Worm (Caenorhabditis elegans) whole organism, mixed stage, embryonic: ENCODE results near the gene Y70G10A.3.

ENCODE experiments used
- M03D4.4 ChIP-seq: sonication (generic microtip); optimal IDR thresholded peaks from 2 replicates; lab custom pipeline; 2017; ENCODE audit warnings: mild to moderate bottlenecking, missing genetic modification characterization, missing compliant biosample characterization
- bed-3 ChIP-seq: fragments of 200-800 bp; sonication (Bioruptor generic); optimal IDR thresholded peaks from 3 replicates; lab custom pipeline; 2018; ENCODE audit warnings: mild to moderate bottlenecking, missing genetic modification characterization, moderate library complexity, missing compliant biosample characterization
- blmp-1 ChIP-seq: fragments of 150-350 bp; optimal IDR thresholded peaks from 2 replicates; lab custom pipeline; 2014; ENCODE audit warnings: missing biosample characterization, missing genetic modification characterization
- ceh-39 ChIP-seq: fragments of 150-350 bp; optimal IDR thresholded peaks from 2 replicates; lab custom pipeline; 2014; ENCODE audit warnings: missing biosample characterization, missing genetic modification characterization
- ceh-43 ChIP-seq: fragments of 200-800 bp; sonication (Bioruptor generic); optimal IDR thresholded peaks from 2 replicates; lab custom pipeline; 2018; ENCODE audit warnings: mild to moderate bottlenecking, missing genetic modification characterization, moderate library complexity, missing compliant biosample characterization
- ceh-83 ChIP-seq: fragments of 200-800 bp; sonication (Bioruptor generic); optimal IDR thresholded peaks from 2 replicates; lab custom pipeline; 2018; ENCODE audit warnings: mild to moderate bottlenecking, missing genetic modification characterization, missing compliant biosample characterization
- ces-1 ChIP-seq: fragments of 150-350 bp; optimal IDR thresholded peaks from 2 replicates; lab custom pipeline; 2014; ENCODE audit warnings: missing biosample characterization, missing genetic modification reagents, missing genetic modification characterization
- cnd-1 ChIP-seq: fragments of 200-800 bp; sonication (Bioruptor generic); optimal IDR thresholded peaks from 2 replicates; lab custom pipeline; 2018; ENCODE audit warnings: mild to moderate bottlenecking, missing genetic modification characterization, missing compliant biosample characterization
- drap-1 ChIP-seq: fragments of 200-800 bp; sonication (Bioruptor generic); optimal IDR thresholded peaks from 3 replicates; lab custom pipeline; 2018; ENCODE audit warnings: mild to moderate bottlenecking, missing genetic modification characterization, missing compliant biosample characterization
- elt-3 ChIP-seq: fragments of 150-350 bp; optimal IDR thresholded peaks from 2 replicates; lab custom pipeline; 2014; ENCODE audit warnings: missing biosample characterization, missing genetic modification characterization
- ham-2 ChIP-seq: fragments of 200-800 bp; sonication (Bioruptor generic); optimal IDR thresholded peaks from 2 replicates; lab custom pipeline; 2018; ENCODE audit warnings: mild to moderate bottlenecking, missing genetic modification characterization, missing compliant biosample characterization
- hlh-1 ChIP-seq: fragments of 150-350 bp; optimal IDR thresholded peaks from 2 replicates; lab custom pipeline; 2014; ENCODE audit warnings: missing biosample characterization, missing genetic modification reagents, missing genetic modification characterization
- lsy-2 ChIP-seq: fragments of 150-350 bp; optimal IDR thresholded peaks from 2 replicates; lab custom pipeline; 2014; ENCODE audit warnings: missing biosample characterization, missing genetic modification characterization
- mab-5 ChIP-seq: fragments of 150-350 bp; optimal IDR thresholded peaks from 2 replicates; lab custom pipeline; 2014; ENCODE audit warnings: missing biosample characterization, missing genetic modification characterization
- mep-1 ChIP-seq: fragments of 150-350 bp; optimal IDR thresholded peaks from 2 replicates; lab custom pipeline; 2017; ENCODE audit warnings: missing biosample characterization, missing genetic modification reagents, missing genetic modification characterization, inconsistent platforms
- mls-2 ChIP-seq: sonication (generic microtip); optimal IDR thresholded peaks from 2 replicates; lab custom pipeline; 2016; ENCODE audit warnings: mild to moderate bottlenecking, missing genetic modification characterization, moderate library complexity, missing compliant biosample characterization
- nhr-12 ChIP-seq: fragments of 150-350 bp; optimal IDR thresholded peaks from 2 replicates; lab custom pipeline; 2014; ENCODE audit warnings: missing biosample characterization, missing genetic modification characterization
- nhr-2 ChIP-seq: fragments of 150-350 bp; optimal IDR thresholded peaks from 2 replicates; lab custom pipeline; 2014; ENCODE audit warnings: missing biosample characterization, missing genetic modification characterization
- nhr-237 ChIP-seq: fragments of 150-350 bp; optimal IDR thresholded peaks from 2 replicates; lab custom pipeline; 2014; ENCODE audit warnings: missing biosample characterization, missing genetic modification characterization
- nhr-28 ChIP-seq: fragments of 150-350 bp; optimal IDR thresholded peaks from 2 replicates; lab custom pipeline; 2014; ENCODE audit warnings: missing biosample characterization, missing genetic modification characterization
- nhr-76 ChIP-seq: sonication (generic microtip); optimal IDR thresholded peaks from 2 replicates; lab custom pipeline; 2017; ENCODE audit warnings: missing biosample characterization, missing genetic modification characterization
- pha-4 ChIP-seq: fragments of 150-350 bp; optimal IDR thresholded peaks from 2 replicates; lab custom pipeline; 2018; ENCODE audit warnings: missing biosample characterization, missing genetic modification reagents, missing genetic modification characterization
- sem-2 ChIP-seq: fragments of 200-800 bp; sonication (Bioruptor generic); optimal IDR thresholded peaks from 2 replicates; lab custom pipeline; 2018; ENCODE audit warnings: mild to moderate bottlenecking, missing genetic modification characterization, missing compliant biosample characterization
- sptf-1 ChIP-seq: sonication (generic microtip); optimal IDR thresholded peaks from 2 replicates; lab custom pipeline; 2017; ENCODE audit warnings: mild to moderate bottlenecking, missing genetic modification characterization, moderate library complexity, missing compliant biosample characterization
- tbx-8 ChIP-seq: fragments of 200-800 bp; sonication (Bioruptor generic); optimal IDR thresholded peaks from 2 replicates; lab custom pipeline; 2018; ENCODE audit warnings: mild to moderate bottlenecking, missing genetic modification characterization, moderate library complexity, missing compliant biosample characterization
- unc-120 ChIP-seq: sonication (generic microtip); optimal IDR thresholded peaks from 2 replicates; lab custom pipeline; 2017; ENCODE audit warnings: missing genetic modification characterization, missing compliant biosample characterization; ENCODE audit not compliant: poor library complexity, severe bottlenecking
- unc-39 ChIP-seq: fragments of 150-350 bp; optimal IDR thresholded peaks from 2 replicates; lab custom pipeline; 2014; ENCODE audit warnings: missing biosample characterization, missing genetic modification characterization
- unc-62 ChIP-seq: fragments of 150-350 bp; optimal IDR thresholded peaks from 2 replicates; lab custom pipeline; 2014; ENCODE audit warnings: missing biosample characterization, missing genetic modification reagents, missing genetic modification characterization
- zip-8 ChIP-seq: fragments of 150-350 bp; optimal IDR thresholded peaks from 2 replicates; lab custom pipeline; 2014; ENCODE audit warnings: missing biosample characterization, missing genetic modification characterization
- ztf-11 ChIP-seq: fragments of 150-350 bp; optimal IDR thresholded peaks from 2 replicates; lab custom pipeline; 2014; ENCODE audit warnings: missing biosample characterization, missing genetic modification characterization

Gene Y70G10A.3

DNA sequence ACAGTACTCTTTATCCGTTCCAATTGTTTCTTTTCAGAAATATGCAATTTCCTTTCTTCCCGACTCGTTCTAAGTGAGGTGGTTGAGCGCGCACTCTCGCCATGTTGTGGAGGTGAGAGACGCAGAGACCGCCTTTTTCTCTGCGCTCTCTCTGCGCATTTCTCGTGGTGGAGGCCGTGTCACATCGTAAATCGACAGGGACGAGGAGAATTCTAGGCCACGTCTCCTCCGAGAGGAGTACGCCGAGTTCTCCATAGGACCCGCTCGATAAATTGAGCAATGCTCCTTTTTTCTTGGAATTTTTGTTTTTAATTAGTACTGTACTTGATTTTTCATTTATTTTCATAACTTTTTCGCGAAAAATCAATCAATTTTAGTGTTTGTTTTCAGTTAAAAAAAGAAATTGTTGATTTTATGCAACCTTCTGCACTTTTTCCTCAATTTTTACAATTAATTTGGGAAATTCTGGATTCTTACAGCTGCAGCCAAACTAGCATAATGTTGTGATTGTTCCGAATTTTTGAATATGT is 31.9 kb downstream of the Y70G10A.3 start, which contains the start of gene cnk-1:
Gene cnk-1 (plus strand): TSS at position 480 of the 530 bp plus-strand sequence.
- TF ChIP-seq nhr-28 (tag; lab: Kevin White, UChicago) (no peak), ceh-43 (GFP tag; lab: Kevin White, UChicago) (no peak), drap-1 (peak; percentile 5), sptf-1 (tag; lab: Kevin White, UChicago) (peak; percentile 41), sem-2 (GFP tag; lab: Kevin White, UChicago) (no peak), ztf-11 (tag; lab: Kevin White, UChicago) (no peak), nhr-237 (no peak), nhr-76 (tag; lab: Kevin White, UChicago) (no peak), unc-120 (tag; lab: Kevin White, UChicago) (no peak), zip-8 (tag; lab: Kevin White, UChicago) (no peak), pha-4 (tag; lab: Kevin White, UChicago) (peak; percentile 17), blmp-1 (tag; lab: Kevin White, UChicago) (no peak), bed-3 (GFP tag; lab: Kevin White, UChicago) (no peak), nhr-2 (tag; lab: Kevin White, UChicago) (no peak), ceh-39 (tag; lab: Kevin White, UChicago) (peak; percentile 11), ces-1 (GFP tag; lab: Kevin White, UChicago) (peak; percentile 10), nhr-12 (tag; lab: Kevin White, UChicago) (no peak), ham-2 (no peak), mls-2 (tag; lab: Kevin White, UChicago) (peak; percentile 13), unc-39 (tag; lab: Kevin White, UChicago) (no peak), elt-3 (no peak), cnd-1 (tag; lab: Kevin White, UChicago) (no peak), mab-5 (no peak), mep-1 (tag; lab: Kevin White, UChicago) (peak; percentile 13), lsy-2 (peak; percentile 22), ceh-83 (no peak), M03D4.4 (tag; lab: Kevin White, UChicago) (no peak), hlh-1 (tag; lab: Kevin White, UChicago) (no peak)
- TF ChIP-seq, all 35 proteins: peak for 8

- TF ChIP-seq ztf-11 (tag; lab: Kevin White, UChicago), result no peak
- no peak for TF ChIP-seq M03D4.4 (tag; lab: Kevin White, UChicago)
- TF ChIP-seq hlh-1 (tag; lab: Kevin White, UChicago), result no peak
- TF ChIP-seq blmp-1 (tag; lab: Kevin White, UChicago), result no peak
- no peak for TF ChIP-seq ham-2
- TF ChIP-seq nhr-237, result no peak
- no peak for TF ChIP-seq tbx-8 (GFP tag; lab: Kevin White, UChicago)
- TF ChIP-seq nhr-2 (tag; lab: Kevin White, UChicago), result no peak
- no peak for TF ChIP-seq mab-5
- no peak for TF ChIP-seq nhr-12 (tag; lab: Kevin White, UChicago)
- no peak for TF ChIP-seq pha-4 (tag; lab: Kevin White, UChicago)
- no peak for TF ChIP-seq ces-1 (GFP tag; lab: Kevin White, UChicago)
- TF ChIP-seq nhr-76 (tag; lab: Kevin White, UChicago), result no peak
Measured at ce11 chrIII:10271807-10272206, 32.9 kb downstream of the Y70G10A.3 start.

DNA sequence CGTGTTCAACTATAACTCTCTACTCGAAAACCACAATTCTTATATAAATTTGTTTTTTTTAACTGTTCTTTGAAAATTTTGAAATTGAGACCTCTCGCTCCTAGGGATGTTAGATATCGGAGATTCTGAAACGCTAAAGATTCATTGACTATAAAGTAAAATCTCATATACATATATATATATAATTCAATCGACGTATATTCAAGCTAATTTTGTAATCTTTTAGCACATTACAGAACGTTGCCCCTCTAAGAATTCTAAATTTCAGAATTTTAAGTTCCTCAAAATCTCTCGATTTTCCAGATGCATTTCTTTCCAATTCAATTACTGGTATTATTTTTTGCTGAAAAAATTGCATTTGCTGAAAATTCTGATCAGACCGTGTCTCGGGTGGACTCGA is 39.9 kb downstream of the Y70G10A.3 start, which contains the start of gene pad-2:
Gene pad-2 (plus strand): TSS at position 301 of the 400 bp plus-strand sequence.
- TF ChIP-seq ceh-43 (GFP tag; lab: Kevin White, UChicago) (no peak), hlh-1 (tag; lab: Kevin White, UChicago) (no peak), lsy-2 (no peak), mep-1 (tag; lab: Kevin White, UChicago) (no peak), pha-4 (tag; lab: Kevin White, UChicago) (no peak), ham-2 (no peak), nhr-2 (tag; lab: Kevin White, UChicago) (no peak), nhr-76 (tag; lab: Kevin White, UChicago) (no peak), bed-3 (GFP tag; lab: Kevin White, UChicago) (no peak)

DNA sequence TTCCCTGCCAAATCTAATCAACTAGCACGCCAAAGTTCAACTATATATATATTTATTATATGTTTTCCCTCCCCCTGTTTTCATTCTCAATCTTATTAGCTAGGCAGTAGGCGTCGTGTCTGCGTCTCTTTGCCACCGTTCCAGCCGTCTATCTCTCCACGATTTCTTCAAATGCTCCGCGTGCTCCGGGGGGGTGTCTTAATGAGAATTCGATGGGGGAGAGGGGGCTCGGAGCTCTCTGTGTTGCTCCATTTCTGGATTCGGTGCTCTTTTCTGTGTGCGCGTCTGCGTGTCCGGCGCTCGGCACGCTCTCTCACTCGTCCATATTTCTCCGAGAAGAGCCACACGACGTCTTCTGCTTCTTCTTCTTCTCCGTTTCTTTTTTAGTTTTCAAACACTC is 45.3 kb downstream of the Y70G10A.3 start:
- TF ChIP-seq M03D4.4 (tag; lab: Kevin White, UChicago), result peak; percentile 38
- no peak for TF ChIP-seq nhr-2 (tag; lab: Kevin White, UChicago)
- TF ChIP-seq ceh-39 (tag; lab: Kevin White, UChicago), result no peak
- TF ChIP-seq pha-4 (tag; lab: Kevin White, UChicago), result no peak
- no peak for TF ChIP-seq unc-62 (GFP tag; lab: Kevin White, UChicago)
- peak; percentile 68 for TF ChIP-seq unc-120 (tag; lab: Kevin White, UChicago)
- TF ChIP-seq nhr-76 (tag; lab: Kevin White, UChicago), result no peak
- peak; percentile 0 for TF ChIP-seq lsy-2
- no peak for TF ChIP-seq zip-8 (tag; lab: Kevin White, UChicago)
- peak; percentile 45 for TF ChIP-seq sptf-1 (tag; lab: Kevin White, UChicago)
- peak; percentile 99 for TF ChIP-seq ces-1 (GFP tag; lab: Kevin White, UChicago)
- peak; percentile 69 for TF ChIP-seq mls-2 (tag; lab: Kevin White, UChicago)
- no peak for TF ChIP-seq mab-5
- TF ChIP-seq unc-39 (tag; lab: Kevin White, UChicago), result no peak
